Worm (Caenorhabditis elegans) whole organism, late embryonic: ENCODE measurements around the gene lam-2.

Experiments
- ama-1 ChIP-seq: fragments of 150-350 bp; optimal IDR thresholded peaks from 2 replicates; lab custom pipeline; 2014
- ceh-31 ChIP-seq: sonication (generic microtip); optimal IDR thresholded peaks from 2 replicates; lab custom pipeline; 2016; ENCODE audit warnings: missing genetic modification characterization, missing compliant biosample characterization
- che-1 ChIP-seq: sonication (generic microtip); optimal IDR thresholded peaks from 2 replicates; lab custom pipeline; 2016; ENCODE audit warnings: mild to moderate bottlenecking, missing genetic modification characterization, missing compliant biosample characterization
- ets-4 ChIP-seq: sonication (generic microtip); optimal IDR thresholded peaks from 2 replicates; lab custom pipeline; 2016; ENCODE audit warnings: missing genetic modification characterization, missing compliant biosample characterization
- hlh-15 ChIP-seq: sonication (generic microtip); optimal IDR thresholded peaks from 2 replicates; lab custom pipeline; 2016; ENCODE audit warnings: missing genetic modification characterization, missing compliant biosample characterization
- nfya-1 ChIP-seq: sonication (generic microtip); optimal IDR thresholded peaks from 2 replicates; lab custom pipeline; 2017; ENCODE audit warnings: missing genetic modification characterization, mild to moderate bottlenecking, missing compliant biosample characterization, antibody characterized with exemption, moderate library complexity
- tbx-2 ChIP-seq: sonication (generic microtip); optimal IDR thresholded peaks from 2 replicates; lab custom pipeline; 2016; ENCODE audit warnings: missing genetic modification characterization, missing compliant biosample characterization

DNA sequence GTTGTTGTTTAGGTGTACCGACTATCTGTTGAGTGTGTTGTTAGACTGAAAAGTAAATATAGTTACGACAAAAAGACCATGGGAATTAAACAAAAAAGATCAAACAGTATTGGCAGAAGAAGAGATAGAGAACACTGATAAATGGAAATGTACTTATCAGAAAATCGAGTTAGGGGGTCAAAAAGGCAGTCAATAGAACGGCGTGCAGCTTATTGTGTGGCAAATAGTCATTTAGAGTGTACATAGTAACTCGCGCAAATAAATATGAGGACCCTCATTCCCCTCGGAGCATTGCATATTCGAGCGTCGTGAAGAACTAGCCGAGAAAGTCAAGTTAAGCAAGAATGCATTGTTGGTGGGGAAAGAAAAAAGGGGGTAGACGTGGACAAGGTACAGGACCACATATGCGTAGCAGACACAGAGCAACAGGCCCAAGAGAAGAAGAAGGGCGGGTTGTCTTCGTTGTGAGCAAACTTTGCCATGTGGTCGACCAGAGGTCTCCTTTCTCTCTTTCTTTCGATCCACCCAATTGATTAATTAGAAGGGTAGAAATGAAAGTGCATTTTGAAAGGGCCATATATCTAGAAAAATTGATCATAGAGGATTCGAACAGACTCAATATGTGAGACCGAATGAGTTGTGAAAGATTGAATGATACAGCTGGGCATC is at the start of gene lam-2:
- TF ChIP-seq tbx-2 (no peak), hlh-15 (tag; lab: Kevin White, UChicago) (no peak), che-1 (tag; lab: Kevin White, UChicago) (no peak), ets-4 (tag; lab: Kevin White, UChicago) (no peak), nfya-1 (tag; lab: Kevin White, UChicago) (no peak), ama-1 (lab: Kevin White, UChicago) (no peak), ceh-31 (tag; lab: Kevin White, UChicago) (no peak)
